Fruit fly (Drosophila melanogaster): ENCODE data around the gene Sfp87B.
A peak's percentile ranks its signal among the peaks of the same experiment; 100 is the strongest.

Sfp87B gene

DNA sequence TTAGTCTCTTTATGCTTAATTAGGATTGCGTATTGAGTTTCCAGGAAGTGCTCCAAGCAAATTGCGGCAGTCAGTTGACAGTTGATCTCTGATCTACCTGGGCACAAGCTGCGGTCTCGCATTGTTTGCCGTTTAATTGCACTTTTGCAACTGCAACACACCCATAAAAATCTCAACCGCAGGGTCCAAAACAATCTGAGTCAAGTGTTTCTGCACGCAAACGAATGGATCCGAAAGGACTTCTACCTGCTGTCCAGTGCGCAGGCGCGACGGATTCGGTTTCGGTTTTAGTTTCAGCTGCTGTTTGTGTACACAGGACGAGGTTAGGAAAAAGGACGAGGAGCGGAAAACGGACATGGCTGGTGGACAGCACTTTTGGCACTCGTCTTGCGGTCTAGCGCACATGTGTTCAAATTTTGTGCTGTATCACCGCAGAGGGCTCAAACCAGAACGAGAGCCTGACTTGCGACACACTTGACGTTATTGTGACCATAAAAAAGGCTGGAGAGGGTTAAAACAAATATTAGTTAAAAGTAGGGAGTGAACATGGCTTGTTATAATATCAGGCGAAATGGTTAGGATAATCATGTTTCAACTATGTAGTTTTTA is 20.4 kb upstream of the Sfp87B start:
- no peak for TF ChIP-seq pan (optimal IDR thresholded peaks at IDR 0.05)
- TF ChIP-seq Dll (optimal IDR thresholded peaks at IDR 0.05): no peak
- TF ChIP-seq usp (GFP tag; optimal IDR thresholded peaks at IDR 0.05): no peak
- TF ChIP-seq EcR (GFP tag; optimal IDR thresholded peaks at IDR 0.05): no peak
- TF ChIP-seq CG8478 (optimal IDR thresholded peaks at IDR 0.05): no peak
- TF ChIP-seq psq (optimal IDR thresholded peaks at IDR 0.05): no peak

DNA sequence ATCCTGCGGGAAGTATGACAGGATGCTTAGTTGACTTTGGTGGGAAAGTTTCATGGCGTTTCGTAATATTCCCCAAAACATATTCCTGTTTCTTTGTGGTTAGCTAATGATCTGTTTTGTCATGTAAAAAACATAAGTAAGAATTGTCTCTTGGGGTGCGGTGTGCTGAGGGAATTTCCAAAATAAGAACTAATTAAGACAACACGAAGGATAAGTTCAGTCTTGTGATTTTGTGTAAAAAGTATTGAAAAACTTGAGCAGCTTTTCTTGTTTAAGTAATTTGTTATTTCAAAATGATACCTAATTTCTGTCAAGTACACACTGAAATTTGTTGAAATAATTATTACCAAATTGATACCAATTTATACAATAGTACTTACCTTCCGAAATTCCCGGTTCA is 19.0 kb upstream of the Sfp87B start, which contains the start of gene CG3942:
Gene CG3942 (plus strand): TSS at position 301 of the 400 bp plus-strand sequence.
- TF ChIP-seq Dll (optimal IDR thresholded peaks at IDR 0.05): no peak
- TF ChIP-seq pan (optimal IDR thresholded peaks at IDR 0.05): no peak
- no peak for TF ChIP-seq psq (optimal IDR thresholded peaks at IDR 0.05)
- TF ChIP-seq CG8478 (optimal IDR thresholded peaks at IDR 0.05): no peak
- TF ChIP-seq usp (GFP tag; optimal IDR thresholded peaks at IDR 0.05): no peak
- no peak for TF ChIP-seq EcR (GFP tag; optimal IDR thresholded peaks at IDR 0.05)

dm6 chr3R:12258437-12258836 is 14.5 kb upstream of the Sfp87B start, which contains the start of the genes CG44037 and svp:
CG44037 (plus strand) TSS chr3R:12258737.
svp (plus strand) TSS chr3R:12258737.
- TF ChIP-seq EcR (GFP tag; optimal IDR thresholded peaks at IDR 0.05): no peak

dm6 chr3R:12259013-12259412 is 13.9 kb upstream of the Sfp87B start:
- TF ChIP-seq EcR (GFP tag; optimal IDR thresholded peaks at IDR 0.05) (no peak), pan (optimal IDR thresholded peaks at IDR 0.05) (no peak), Dll (optimal IDR thresholded peaks at IDR 0.05) (no peak), psq (optimal IDR thresholded peaks at IDR 0.05) (no peak), CG8478 (optimal IDR thresholded peaks at IDR 0.05) (no peak)

- TF ChIP-seq Dll (optimal IDR thresholded peaks at IDR 0.05): no peak
- no peak for TF ChIP-seq EcR (GFP tag; optimal IDR thresholded peaks at IDR 0.05)
- TF ChIP-seq usp (GFP tag; optimal IDR thresholded peaks at IDR 0.05): no peak
- no peak for TF ChIP-seq CG8478 (optimal IDR thresholded peaks at IDR 0.05)
- no peak for TF ChIP-seq pan (optimal IDR thresholded peaks at IDR 0.05)
- TF ChIP-seq psq (optimal IDR thresholded peaks at IDR 0.05): no peak
Measured at dm6 chr3R:12259819-12260218, 13.1 kb upstream of the Sfp87B start.

dm6 chr3R:12260669-12261068 is 12.3 kb upstream of the Sfp87B start, which contains the start of gene CG44038:
CG44038 (plus strand) TSS chr3R:12260969.
- TF ChIP-seq pan (optimal IDR thresholded peaks at IDR 0.05): no peak
- no peak for TF ChIP-seq Dll (optimal IDR thresholded peaks at IDR 0.05)
- no peak for TF ChIP-seq usp (GFP tag; optimal IDR thresholded peaks at IDR 0.05)
- no peak for TF ChIP-seq EcR (GFP tag; optimal IDR thresholded peaks at IDR 0.05)
- no peak for TF ChIP-seq CG8478 (optimal IDR thresholded peaks at IDR 0.05)
- no peak for TF ChIP-seq psq (optimal IDR thresholded peaks at IDR 0.05)

dm6 chr3R:12269889-12270403 is 3.0 kb upstream of the Sfp87B start:
- TF ChIP-seq usp (GFP tag; optimal IDR thresholded peaks at IDR 0.05) (no peak), pan (optimal IDR thresholded peaks at IDR 0.05) (no peak), Dll (optimal IDR thresholded peaks at IDR 0.05) (no peak), EcR (GFP tag; optimal IDR thresholded peaks at IDR 0.05) (no peak), CG8478 (optimal IDR thresholded peaks at IDR 0.05) (no peak), psq (optimal IDR thresholded peaks at IDR 0.05) (no peak)

dm6 chr3R:12270590-12270989 is 2.3 kb upstream of the Sfp87B start, which contains the start of gene CG17738:
CG17738 (plus strand) TSS chr3R:12270890.
- TF ChIP-seq EcR (GFP tag; optimal IDR thresholded peaks at IDR 0.05): no peak
- TF ChIP-seq Dll (optimal IDR thresholded peaks at IDR 0.05): no peak
- no peak for TF ChIP-seq psq (optimal IDR thresholded peaks at IDR 0.05)
- TF ChIP-seq pan (optimal IDR thresholded peaks at IDR 0.05): no peak
- no peak for TF ChIP-seq CG8478 (optimal IDR thresholded peaks at IDR 0.05)
- TF ChIP-seq usp (GFP tag; optimal IDR thresholded peaks at IDR 0.05): no peak

- TF ChIP-seq EcR (GFP tag; optimal IDR thresholded peaks at IDR 0.05) (no peak), usp (GFP tag; optimal IDR thresholded peaks at IDR 0.05) (no peak), Dll (optimal IDR thresholded peaks at IDR 0.05) (no peak), CG8478 (optimal IDR thresholded peaks at IDR 0.05) (peak; percentile 36), pan (optimal IDR thresholded peaks at IDR 0.05) (no peak), psq (optimal IDR thresholded peaks at IDR 0.05) (no peak)
Measured at dm6 chr3R:12279019-12279418, 6.1 kb downstream of the Sfp87B start.

dm6 chr3R:12280729-12281342 is 7.9 kb downstream of the Sfp87B start:
- TF ChIP-seq psq (optimal IDR thresholded peaks at IDR 0.05) (no peak), usp (GFP tag; optimal IDR thresholded peaks at IDR 0.05) (no peak), CG8478 (optimal IDR thresholded peaks at IDR 0.05) (peak; percentile 85), pan (optimal IDR thresholded peaks at IDR 0.05) (no peak), EcR (GFP tag; optimal IDR thresholded peaks at IDR 0.05) (peak in 1 of 2 experiments; percentile 61), Dll (optimal IDR thresholded peaks at IDR 0.05) (peak; percentile 47)

dm6 chr3R:12285589-12285988 is 12.7 kb downstream of the Sfp87B start:
- TF ChIP-seq CG8478 (optimal IDR thresholded peaks at IDR 0.05) (no peak), psq (optimal IDR thresholded peaks at IDR 0.05) (no peak), EcR (GFP tag; optimal IDR thresholded peaks at IDR 0.05) (no peak), usp (GFP tag; optimal IDR thresholded peaks at IDR 0.05) (no peak), Dll (optimal IDR thresholded peaks at IDR 0.05) (no peak)

DNA sequence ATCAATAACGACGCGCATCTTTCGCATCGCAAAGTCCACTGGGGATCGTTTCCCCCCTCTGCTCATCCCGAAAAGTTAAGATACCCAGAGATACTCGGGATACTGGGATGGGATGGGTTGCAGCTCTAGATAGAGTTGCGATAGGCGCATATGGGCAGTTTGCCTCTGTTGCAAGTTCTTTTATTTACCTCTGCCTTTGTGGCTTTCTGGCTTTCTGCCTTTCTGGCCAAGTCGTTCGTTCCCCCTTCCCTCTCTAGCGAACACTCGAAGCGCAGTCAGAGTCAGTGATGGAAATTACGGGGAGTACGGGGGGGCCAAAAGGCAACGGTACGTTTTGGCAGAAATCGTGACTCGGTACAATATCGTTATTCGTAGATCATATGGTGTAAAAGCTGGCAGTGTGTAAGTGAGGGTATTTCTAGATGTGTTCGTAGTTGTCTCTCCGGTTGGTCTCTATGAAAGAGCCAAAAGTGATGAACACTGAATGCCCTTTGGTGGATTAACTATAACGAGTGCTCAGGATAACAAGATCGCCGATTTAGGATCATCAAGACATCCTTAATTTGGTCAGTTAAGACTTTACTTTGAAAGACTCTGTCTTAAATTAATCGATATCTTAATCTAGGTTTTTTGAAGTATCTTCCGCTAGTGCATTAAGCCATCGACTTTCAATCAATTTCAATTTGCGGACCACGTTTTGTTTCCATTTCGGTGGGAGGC is 15.8 kb downstream of the Sfp87B start:
- TF ChIP-seq usp (GFP tag; optimal IDR thresholded peaks at IDR 0.05): no peak
- no peak for TF ChIP-seq psq (optimal IDR thresholded peaks at IDR 0.05)
- no peak for TF ChIP-seq CG8478 (optimal IDR thresholded peaks at IDR 0.05)
- TF ChIP-seq Dll (optimal IDR thresholded peaks at IDR 0.05): no peak
- TF ChIP-seq EcR (GFP tag; optimal IDR thresholded peaks at IDR 0.05): no peak
- no peak for TF ChIP-seq pan (optimal IDR thresholded peaks at IDR 0.05)
